Worm (Caenorhabditis elegans) whole organism, L4/young adult: ENCODE data around the gene Y113G7B.11.

Experiments used
- W03F9.2 ChIP-seq: fragments of 150-350 bp; optimal IDR thresholded peaks from 2 replicates; lab custom pipeline; 2014; ENCODE audit warnings: missing biosample characterization, missing genetic modification characterization
- dao-5 ChIP-seq: sonication (generic microtip); optimal IDR thresholded peaks from 2 replicates; lab custom pipeline; 2016; ENCODE audit warnings: missing genotype, missing genetic modification characterization, moderate library complexity, missing compliant biosample characterization
- him-1 ChIP-seq: sonication (generic microtip); optimal IDR thresholded peaks from 2 replicates; lab custom pipeline; 2016; ENCODE audit warnings: missing genotype, missing genetic modification reagents, missing genetic modification characterization, missing compliant biosample characterization

ce11 chrV:20186579-20186978 lies 28.5 kb downstream of the Y113G7B.11 start, which contains the start of gene srz-16:
- TF ChIP-seq him-1 (no peak), dao-5 (tag; lab: Kevin White, UChicago) (no peak), W03F9.2 (tag; lab: Kevin White, UChicago) (no peak)
